Fruit fly (Drosophila melanogaster) whole organism: ENCODE results near the gene Sap-r.

Source experiments
- CG8478 ChIP-seq: fragments of >200 bp; optimal IDR thresholded peaks from 2 replicates; lab custom pipeline; 2018; ENCODE audit warnings: inconsistent platforms
- Dll ChIP-seq: fragments of >200 bp; optimal IDR thresholded peaks from 2 replicates; lab custom pipeline; 2017
- EcR ChIP-seq, 2 experiments: fragments of >200 bp; optimal IDR thresholded peaks; 2 replicates each; lab custom pipeline; 2017; ENCODE audit warnings: missing biosample characterization in 2 of 2, missing genetic modification characterization in 2 of 2, missing genetic modification reagents in 2 of 2
- pan ChIP-seq: fragments of >200 bp; optimal IDR thresholded peaks from 2 replicates; lab custom pipeline; 2017
- psq ChIP-seq: fragments of >200 bp; optimal IDR thresholded peaks from 2 replicates; lab custom pipeline; 2017
- usp ChIP-seq: fragments of >200 bp; optimal IDR thresholded peaks from 2 replicates; lab custom pipeline; 2017; ENCODE audit warnings: missing biosample characterization, missing genetic modification characterization, mixed read lengths

The Sap-r gene

dm6 chr3R:30888550-30889259 lies at the start of gene Sap-r:
Gene Sap-r (minus strand): TSS chr3R:30889062.
- TF ChIP-seq pan (lab: Kevin White, UChicago) (no peak), CG8478 (lab: Kevin White, UChicago) (no peak), EcR (GFP tag; optimal IDR thresholded peaks at IDR 0.05; lab: Kevin White, UChicago) (no peak)

- TF ChIP-seq CG8478 (lab: Kevin White, UChicago) (no peak), Dll (lab: Kevin White, UChicago) (no peak), psq (lab: Kevin White, UChicago) (no peak), usp (GFP tag; lab: Kevin White, UChicago) (no peak), pan (lab: Kevin White, UChicago) (no peak), EcR (GFP tag; optimal IDR thresholded peaks at IDR 0.05; lab: Kevin White, UChicago) (no peak)
Measured at dm6 chr3R:30937002-30937401, 48.1 kb upstream of the Sap-r start, which contains the start of gene CG15550. Gene CG15550 (minus strand): TSS chr3R:30937102.

DNA sequence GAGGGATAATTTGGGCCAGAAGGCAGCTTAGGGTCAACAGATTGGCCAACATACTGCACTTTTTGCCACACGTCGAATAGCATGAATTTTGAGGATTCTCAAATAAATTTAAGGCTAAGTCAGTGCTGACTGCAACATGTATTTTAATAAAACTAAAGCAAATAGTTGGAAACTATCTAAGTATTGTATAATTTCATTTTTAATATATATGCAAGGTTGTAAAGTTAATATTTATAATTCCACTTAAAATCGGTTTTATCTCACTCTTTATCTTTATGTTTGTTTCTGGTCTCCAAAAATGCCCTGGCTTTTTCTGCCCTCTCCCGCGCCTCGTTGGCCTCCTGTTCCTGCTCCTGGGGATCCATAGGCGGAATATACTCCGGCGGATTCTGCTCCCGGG lies 47.5 kb upstream of the Sap-r start, which contains the start of gene CG15549:
Gene CG15549, minus strand, starts transcription at position 101 of the 400 bp plus-strand sequence.
- TF ChIP-seq CG8478 (lab: Kevin White, UChicago) (no peak), usp (GFP tag; lab: Kevin White, UChicago) (no peak)

dm6 chr3R:30933894-30934434 lies 45.1 kb upstream of the Sap-r start:
- no peak for TF ChIP-seq CG8478 (lab: Kevin White, UChicago)
- no peak for TF ChIP-seq EcR (GFP tag; optimal IDR thresholded peaks at IDR 0.05; lab: Kevin White, UChicago)
- no peak for TF ChIP-seq usp (GFP tag; lab: Kevin White, UChicago)
- no peak for TF ChIP-seq Dll (lab: Kevin White, UChicago)
- no peak for TF ChIP-seq pan (lab: Kevin White, UChicago)
- no peak for TF ChIP-seq psq (lab: Kevin White, UChicago)

dm6 chr3R:30932092-30932491 lies 43.2 kb upstream of the Sap-r start:
- TF ChIP-seq CG8478 (lab: Kevin White, UChicago) (no peak), psq (lab: Kevin White, UChicago) (no peak), pan (lab: Kevin White, UChicago) (no peak)

- TF ChIP-seq EcR (GFP tag; optimal IDR thresholded peaks at IDR 0.05; lab: Kevin White, UChicago), result no peak
- no peak for TF ChIP-seq Dll (lab: Kevin White, UChicago)
- TF ChIP-seq usp (GFP tag; lab: Kevin White, UChicago), result no peak
- no peak for TF ChIP-seq pan (lab: Kevin White, UChicago)
- no peak for TF ChIP-seq CG8478 (lab: Kevin White, UChicago)
- TF ChIP-seq psq (lab: Kevin White, UChicago), result no peak
Measured at dm6 chr3R:30928634-30929033, 39.8 kb upstream of the Sap-r start.

- TF ChIP-seq pan (lab: Kevin White, UChicago), result no peak
- TF ChIP-seq usp (GFP tag; lab: Kevin White, UChicago), result no peak
- TF ChIP-seq Dll (lab: Kevin White, UChicago), result no peak
- TF ChIP-seq psq (lab: Kevin White, UChicago), result no peak
Measured at dm6 chr3R:30926033-30926432, 37.2 kb upstream of the Sap-r start.

DNA sequence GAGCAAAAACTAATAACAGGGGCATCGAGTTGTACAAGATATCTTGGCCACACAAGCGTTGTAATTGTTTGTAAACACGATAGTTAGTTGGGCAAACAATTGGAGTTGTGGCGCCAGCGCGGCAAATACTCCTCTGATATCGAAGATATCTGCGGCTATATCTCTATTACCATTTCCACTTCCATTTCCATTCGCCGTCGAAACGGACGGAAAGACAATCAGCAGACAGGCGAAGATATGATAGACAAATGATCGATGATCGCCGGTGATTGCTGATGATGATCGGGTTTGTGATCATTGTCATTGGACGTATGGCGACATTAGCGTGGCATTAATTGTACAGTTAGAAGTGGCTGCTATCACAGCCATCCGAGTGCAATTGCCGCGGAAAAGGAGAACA lies 36.6 kb upstream of the Sap-r start:
- TF ChIP-seq usp (GFP tag; lab: Kevin White, UChicago) (no peak), EcR (GFP tag; optimal IDR thresholded peaks at IDR 0.05; lab: Kevin White, UChicago) (no peak), Dll (lab: Kevin White, UChicago) (no peak)

- TF ChIP-seq psq (lab: Kevin White, UChicago) (no peak), CG8478 (lab: Kevin White, UChicago) (no peak)
Measured at dm6 chr3R:30923581-30923980, 34.7 kb upstream of the Sap-r start.

- TF ChIP-seq usp (GFP tag; lab: Kevin White, UChicago) (no peak), pan (lab: Kevin White, UChicago) (no peak), Dll (lab: Kevin White, UChicago) (no peak), EcR (GFP tag; optimal IDR thresholded peaks at IDR 0.05; lab: Kevin White, UChicago) (no peak), psq (lab: Kevin White, UChicago) (no peak), CG8478 (lab: Kevin White, UChicago) (no peak)
Measured at dm6 chr3R:30922414-30922813, 33.6 kb upstream of the Sap-r start.

DNA sequence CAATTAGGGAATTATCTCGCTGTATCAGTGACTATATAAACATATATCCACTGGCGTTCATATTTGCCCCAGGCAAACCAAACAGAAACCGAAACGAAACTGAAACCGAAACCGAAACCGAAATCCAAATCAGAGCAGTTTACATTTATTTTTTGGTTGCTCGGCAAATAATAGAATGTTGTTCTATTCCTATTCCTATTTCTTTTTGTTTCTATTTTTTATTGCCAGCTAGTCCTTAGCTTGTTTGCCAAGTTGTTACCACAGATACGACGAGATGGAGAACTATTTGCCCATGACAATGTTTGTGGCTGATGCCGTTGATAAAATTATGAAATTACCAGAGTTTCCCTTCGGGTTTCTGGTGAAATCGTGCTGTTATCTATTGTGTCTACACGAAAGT lies 30.0 kb upstream of the Sap-r start:
- TF ChIP-seq psq (lab: Kevin White, UChicago) (no peak), pan (lab: Kevin White, UChicago) (no peak), Dll (lab: Kevin White, UChicago) (no peak), usp (GFP tag; lab: Kevin White, UChicago) (no peak), EcR (GFP tag; optimal IDR thresholded peaks at IDR 0.05; lab: Kevin White, UChicago) (no peak), CG8478 (lab: Kevin White, UChicago) (no peak)

dm6 chr3R:30916024-30916423 lies 27.2 kb upstream of the Sap-r start:
- TF ChIP-seq CG8478 (lab: Kevin White, UChicago), result no peak
- no peak for TF ChIP-seq Dll (lab: Kevin White, UChicago)
- no peak for TF ChIP-seq pan (lab: Kevin White, UChicago)
- no peak for TF ChIP-seq psq (lab: Kevin White, UChicago)
- no peak for TF ChIP-seq EcR (GFP tag; optimal IDR thresholded peaks at IDR 0.05; lab: Kevin White, UChicago)
- TF ChIP-seq usp (GFP tag; lab: Kevin White, UChicago), result no peak
